Worm (Caenorhabditis elegans) whole organism, late embryonic: ENCODE results near the gene dpr-1.

Experiments
- C08G9.2 ChIP-seq: sonication (generic microtip); optimal IDR thresholded peaks from 2 replicates; lab custom pipeline; 2016; ENCODE audit warnings: mild to moderate bottlenecking, missing genetic modification characterization, moderate library complexity, missing compliant biosample characterization
- ahr-1 ChIP-seq: sonication (generic microtip); optimal IDR thresholded peaks from 2 replicates; lab custom pipeline; 2016; ENCODE audit warnings: missing genetic modification characterization, missing compliant biosample characterization
- ceh-34 ChIP-seq: sonication (generic microtip); optimal IDR thresholded peaks from 2 replicates; lab custom pipeline; 2016; ENCODE audit warnings: mild to moderate bottlenecking, missing genetic modification characterization, missing compliant biosample characterization
- ceh-45 ChIP-seq: fragments of 200-800 bp; sonication (Bioruptor generic); IDR thresholded peaks from 2 replicates; pipeline ENCODE4 v1.3.6; 2022; ENCODE audit warnings: missing genetic modification reagents, missing genetic modification characterization, missing compliant biosample characterization
- dve-1 ChIP-seq: sonication (generic microtip); optimal IDR thresholded peaks from 2 replicates; lab custom pipeline; 2017; ENCODE audit warnings: antibody characterized with exemption, mild to moderate bottlenecking, missing genetic modification characterization, missing compliant biosample characterization
- elt-2 ChIP-seq: sonication (generic microtip); optimal IDR thresholded peaks from 2 replicates; lab custom pipeline; 2016; ENCODE audit warnings: missing genetic modification reagents, missing genetic modification characterization, missing compliant biosample characterization
- elt-4 ChIP-seq: sonication (generic microtip); optimal IDR thresholded peaks from 2 replicates; lab custom pipeline; 2016; ENCODE audit warnings: missing genetic modification characterization, missing compliant biosample characterization
- ets-4 ChIP-seq: sonication (generic microtip); optimal IDR thresholded peaks from 2 replicates; lab custom pipeline; 2016; ENCODE audit warnings: missing genetic modification characterization, missing compliant biosample characterization
- eyg-1 ChIP-seq: sonication (generic microtip); optimal IDR thresholded peaks from 2 replicates; lab custom pipeline; 2016; ENCODE audit warnings: missing genotype, missing genetic modification characterization, missing compliant biosample characterization
- fax-1 ChIP-seq: sonication (generic microtip); optimal IDR thresholded peaks from 2 replicates; lab custom pipeline; 2016; ENCODE audit warnings: missing genotype, missing genetic modification characterization, missing compliant biosample characterization
- fkh-10 ChIP-seq: fragments of 150-350 bp; optimal IDR thresholded peaks from 2 replicates; lab custom pipeline; 2014; ENCODE audit warnings: missing biosample characterization, missing genetic modification reagents, missing genetic modification characterization
- fkh-6 ChIP-seq: sonication (generic microtip); optimal IDR thresholded peaks from 2 replicates; lab custom pipeline; 2016; ENCODE audit warnings: missing genetic modification characterization, missing compliant biosample characterization
- hlh-30 ChIP-seq: sonication (generic microtip); optimal IDR thresholded peaks from 2 replicates; lab custom pipeline; 2017; ENCODE audit warnings: antibody characterized with exemption, missing genetic modification characterization, missing compliant biosample characterization; ENCODE audit not compliant: insufficient read depth
- hlh-6 ChIP-seq: sonication (generic microtip); optimal IDR thresholded peaks from 2 replicates; lab custom pipeline; 2016; ENCODE audit warnings: missing genotype, missing genetic modification characterization, missing compliant biosample characterization
- lim-6 ChIP-seq: sonication (generic microtip); optimal IDR thresholded peaks from 2 replicates; lab custom pipeline; 2016; ENCODE audit warnings: missing genetic modification characterization, missing compliant biosample characterization
- nhr-11 ChIP-seq: fragments of 150-350 bp; optimal IDR thresholded peaks from 2 replicates; lab custom pipeline; 2014; ENCODE audit warnings: missing biosample characterization, missing genetic modification characterization
- nhr-232 ChIP-seq: sonication (generic microtip); optimal IDR thresholded peaks from 2 replicates; lab custom pipeline; 2016; ENCODE audit warnings: missing genetic modification characterization, missing compliant biosample characterization
- pag-3 ChIP-seq: sonication (generic microtip); optimal IDR thresholded peaks from 2 replicates; lab custom pipeline; 2016; ENCODE audit warnings: missing compliant biosample characterization, missing genetic modification characterization, borderline replicate concordance
- rnt-1 ChIP-seq: sonication (generic microtip); optimal IDR thresholded peaks from 2 replicates; lab custom pipeline; 2016; ENCODE audit warnings: missing genetic modification characterization, missing compliant biosample characterization
- sox-4 ChIP-seq: sonication (generic microtip); optimal IDR thresholded peaks from 2 replicates; lab custom pipeline; 2017; ENCODE audit warnings: mild to moderate bottlenecking, missing genetic modification characterization, inconsistent platforms, missing compliant biosample characterization
- tbx-2 ChIP-seq: sonication (generic microtip); optimal IDR thresholded peaks from 2 replicates; lab custom pipeline; 2016; ENCODE audit warnings: missing genetic modification characterization, missing compliant biosample characterization
- ttx-3 ChIP-seq: sonication (generic microtip); optimal IDR thresholded peaks from 2 replicates; lab custom pipeline; 2016; ENCODE audit warnings: missing genetic modification reagents, missing genetic modification characterization, missing compliant biosample characterization
- unc-42 ChIP-seq: sonication (generic microtip); optimal IDR thresholded peaks from 2 replicates; lab custom pipeline; 2016; ENCODE audit warnings: missing genotype, missing genetic modification characterization, missing compliant biosample characterization
- zip-5 ChIP-seq: sonication (generic microtip); optimal IDR thresholded peaks from 2 replicates; lab custom pipeline; 2016; ENCODE audit warnings: missing genetic modification characterization, missing compliant biosample characterization
- ztf-16 ChIP-seq: sonication (generic microtip); optimal IDR thresholded peaks from 2 replicates; lab custom pipeline; 2017; ENCODE audit warnings: missing genetic modification characterization, missing compliant biosample characterization

The dpr-1 gene

ce11 chrV:13907557-13908104, 34.4 kb downstream of the dpr-1 start:
- TF ChIP-seq rnt-1 (tag; lab: Kevin White, UChicago) (no peak), fax-1 (no peak)

- TF ChIP-seq unc-42 (peak; percentile 86), fkh-6 (no peak)
These were observed 35.8 kb downstream of the dpr-1 start, which contains the start of gene stdh-1 for ce11 chrV:13906166-13906565. Gene stdh-1, plus strand, starts transcription at chrV:13906492.

- TF ChIP-seq ztf-16 (tag; lab: Kevin White, UChicago) (no peak), ceh-45 (GFP tag; lab: Robert Waterston, UW) (no peak), eyg-1 (tag; lab: Kevin White, UChicago) (no peak), zip-5 (tag; lab: Kevin White, UChicago) (no peak), elt-2 (tag; lab: Kevin White, UChicago) (no peak), fkh-10 (GFP tag; lab: Kevin White, UChicago) (no peak), sox-4 (tag; lab: Kevin White, UChicago) (no peak), nhr-11 (tag; lab: Kevin White, UChicago) (no peak), elt-4 (no peak), hlh-30 (no peak)
These were observed 37.5 kb downstream of the dpr-1 start, which contains the start of gene stdh-3 for ce11 chrV:13904446-13904845. Gene stdh-3, plus strand, starts transcription at chrV:13904611.

- TF ChIP-seq ets-4 (no peak), pag-3 (tag; lab: Kevin White, UChicago) (no peak), C08G9.2 (tag; lab: Kevin White, UChicago) (no peak)
These were observed 39.5 kb downstream of the dpr-1 start, which contains the start of gene C06B3.1 for ce11 chrV:13902495-13902894. Gene C06B3.1, plus strand, starts transcription at chrV:13902795.

- TF ChIP-seq hlh-6 (tag; lab: Kevin White, UChicago) (no peak), eyg-1 (tag; lab: Kevin White, UChicago) (no peak), pag-3 (tag; lab: Kevin White, UChicago) (no peak), nhr-232 (tag; lab: Kevin White, UChicago) (no peak)
These were observed 42.8 kb downstream of the dpr-1 start, which contains the start of gene oac-3 for ce11 chrV:13899213-13899612. Gene oac-3, plus strand, starts transcription at chrV:13899513.

- no peak for TF ChIP-seq ttx-3 (tag; lab: Kevin White, UChicago)
- TF ChIP-seq pag-3 (tag; lab: Kevin White, UChicago) = no peak
- peak; percentile 22 for TF ChIP-seq elt-2 (tag; lab: Kevin White, UChicago)
- no peak for TF ChIP-seq hlh-6 (tag; lab: Kevin White, UChicago)
- no peak for TF ChIP-seq ahr-1 (tag; lab: Kevin White, UChicago)
- no peak for TF ChIP-seq rnt-1 (tag; lab: Kevin White, UChicago)
- TF ChIP-seq lim-6 = no peak
These were observed 43.6 kb downstream of the dpr-1 start, which contains the start of gene cyp-35C1 for ce11 chrV:13898356-13898755. Gene cyp-35C1, minus strand, starts transcription at chrV:13898487.

- TF ChIP-seq ceh-34 (tag; lab: Kevin White, UChicago) (no peak), elt-2 (tag; lab: Kevin White, UChicago) (peak; percentile 51)
- TF ChIP-seq, all 69 proteins: peak for 1
These were observed 48.4 kb downstream of the dpr-1 start for ce11 chrV:13893583-13893982.

ce11 chrV:13892457-13893375, 49.3 kb downstream of the dpr-1 start, which contains the start of gene sptl-3:
Gene sptl-3, plus strand, starts transcription at chrV:13893325.
- TF ChIP-seq elt-2 (tag; lab: Kevin White, UChicago) (peak; percentile 46), dve-1 (tag; lab: Kevin White, UChicago) (no peak), tbx-2 (tag; lab: Kevin White, UChicago) (peak; percentile 31)
